Worm (Caenorhabditis elegans) whole organism, L2 larva: ENCODE results near the gene hot-9.

Experiments used
- mab-5 ChIP-seq: fragments of 150-350 bp; optimal IDR thresholded peaks from 2 replicates; lab custom pipeline; 2014; ENCODE audit warnings: missing biosample characterization, missing genetic modification characterization
- peb-1 ChIP-seq: fragments of 150-350 bp; optimal IDR thresholded peaks from 2 replicates; lab custom pipeline; 2014; ENCODE audit warnings: missing biosample characterization, missing genetic modification characterization
- snpc-4 ChIP-seq: fragments of 150-350 bp; optimal IDR thresholded peaks from 2 replicates; lab custom pipeline; 2014; ENCODE audit warnings: missing biosample characterization, missing genetic modification characterization
- unc-55 ChIP-seq: fragments of 150-350 bp; sonication (generic microtip); optimal IDR thresholded peaks from 3 replicates; lab custom pipeline; 2014; ENCODE audit warnings: missing biosample characterization, missing genetic modification reagents, missing genetic modification characterization

DNA sequence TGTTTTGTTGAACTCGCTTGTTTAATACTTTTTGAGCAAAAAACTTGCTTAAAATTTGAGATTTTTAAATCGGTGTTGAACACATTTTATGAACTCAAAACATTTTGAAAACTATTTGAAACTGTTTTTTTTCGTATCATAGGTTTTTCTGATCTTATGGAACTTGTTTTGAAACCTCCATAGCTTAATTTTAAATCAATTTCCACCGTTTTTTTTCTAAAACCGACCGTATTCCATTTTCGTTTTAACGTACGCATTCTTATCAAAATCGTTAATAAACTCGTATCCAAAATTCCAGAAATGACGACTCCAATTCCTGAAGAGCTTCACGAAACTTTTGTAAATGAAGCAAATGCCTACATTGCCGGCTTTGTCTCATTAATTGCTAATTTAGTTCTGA, 36.9 kb downstream of the hot-9 start, which contains the start of gene srm-2:
- TF ChIP-seq snpc-4 (tag; lab: Kevin White, UChicago) (no peak), unc-55 (GFP tag; lab: Kevin White, UChicago) (no peak), mab-5 (tag; lab: Kevin White, UChicago) (no peak), peb-1 (tag; lab: Kevin White, UChicago) (no peak)
